Worm (Caenorhabditis elegans) whole organism, late embryonic: ENCODE data around the gene nlp-60.
A peak's percentile ranks its signal among the peaks of the same experiment; 100 is the strongest.

Experiments
- F13H6.1 ChIP-seq: sonication (generic microtip); optimal IDR thresholded peaks from 2 replicates; lab custom pipeline; 2016; ENCODE audit warnings: missing genetic modification characterization, missing compliant biosample characterization
- T23F11.4 ChIP-seq: fragments of 200-800 bp; sonication (Bioruptor generic); optimal IDR thresholded peaks from 2 replicates; lab custom pipeline; 2018; ENCODE audit warnings: mild to moderate bottlenecking, missing genetic modification characterization, missing compliant biosample characterization
- ahr-1 ChIP-seq: sonication (generic microtip); optimal IDR thresholded peaks from 2 replicates; lab custom pipeline; 2016; ENCODE audit warnings: missing genetic modification characterization, missing compliant biosample characterization
- ceh-18 ChIP-seq: sonication (generic microtip); optimal IDR thresholded peaks from 2 replicates; lab custom pipeline; 2016; ENCODE audit warnings: missing genetic modification characterization, missing compliant biosample characterization
- ceh-22 ChIP-seq: sonication (generic microtip); optimal IDR thresholded peaks from 2 replicates; lab custom pipeline; 2017; ENCODE audit warnings: missing biosample characterization, missing genetic modification characterization
- ceh-24 ChIP-seq: sonication (generic microtip); optimal IDR thresholded peaks from 2 replicates; lab custom pipeline; 2016; ENCODE audit warnings: mild to moderate bottlenecking, missing genetic modification characterization, missing compliant biosample characterization
- ceh-30 ChIP-seq: fragments of 150-350 bp; optimal IDR thresholded peaks from 2 replicates; lab custom pipeline; 2014; ENCODE audit warnings: missing biosample characterization, missing genetic modification characterization
- ceh-45 ChIP-seq: fragments of 200-800 bp; sonication (Bioruptor generic); IDR thresholded peaks from 2 replicates; pipeline ENCODE4 v1.3.6; 2022; ENCODE audit warnings: missing genetic modification reagents, missing genetic modification characterization, missing compliant biosample characterization
- ceh-48 ChIP-seq: sonication (generic microtip); optimal IDR thresholded peaks from 2 replicates; lab custom pipeline; 2016; ENCODE audit warnings: missing genetic modification characterization, inconsistent platforms, missing compliant biosample characterization
- ceh-9 ChIP-seq: sonication (generic microtip); optimal IDR thresholded peaks from 2 replicates; lab custom pipeline; 2016; ENCODE audit warnings: mild to moderate bottlenecking, missing genetic modification characterization, inconsistent platforms, missing compliant biosample characterization
- che-1 ChIP-seq: sonication (generic microtip); optimal IDR thresholded peaks from 2 replicates; lab custom pipeline; 2016; ENCODE audit warnings: mild to moderate bottlenecking, missing genetic modification characterization, missing compliant biosample characterization
- fkh-10 ChIP-seq: fragments of 150-350 bp; optimal IDR thresholded peaks from 2 replicates; lab custom pipeline; 2014; ENCODE audit warnings: missing biosample characterization, missing genetic modification reagents, missing genetic modification characterization
- hlh-15 ChIP-seq: sonication (generic microtip); optimal IDR thresholded peaks from 2 replicates; lab custom pipeline; 2016; ENCODE audit warnings: missing genetic modification characterization, missing compliant biosample characterization
- hlh-30 ChIP-seq: sonication (generic microtip); optimal IDR thresholded peaks from 2 replicates; lab custom pipeline; 2017; ENCODE audit warnings: antibody characterized with exemption, missing genetic modification characterization, missing compliant biosample characterization; ENCODE audit not compliant: insufficient read depth
- hlh-6 ChIP-seq: sonication (generic microtip); optimal IDR thresholded peaks from 2 replicates; lab custom pipeline; 2016; ENCODE audit warnings: missing genotype, missing genetic modification characterization, missing compliant biosample characterization
- madf-2 ChIP-seq: sonication (generic microtip); optimal IDR thresholded peaks from 2 replicates; lab custom pipeline; 2017; ENCODE audit warnings: missing genetic modification characterization, missing compliant biosample characterization
- nfya-1 ChIP-seq: sonication (generic microtip); optimal IDR thresholded peaks from 2 replicates; lab custom pipeline; 2017; ENCODE audit warnings: missing genetic modification characterization, mild to moderate bottlenecking, missing compliant biosample characterization, antibody characterized with exemption, moderate library complexity
- nhr-11 ChIP-seq: fragments of 150-350 bp; optimal IDR thresholded peaks from 2 replicates; lab custom pipeline; 2014; ENCODE audit warnings: missing biosample characterization, missing genetic modification characterization
- npax-4 ChIP-seq: sonication (generic microtip); optimal IDR thresholded peaks from 2 replicates; lab custom pipeline; 2016; ENCODE audit warnings: missing genetic modification characterization, missing compliant biosample characterization
- pha-2 ChIP-seq: sonication (generic microtip); optimal IDR thresholded peaks from 2 replicates; lab custom pipeline; 2017; ENCODE audit warnings: mild to moderate bottlenecking, missing genetic modification characterization, missing compliant biosample characterization
- pha-4 ChIP-seq: fragments of 150-350 bp; optimal IDR thresholded peaks from 2 replicates; lab custom pipeline; 2018; ENCODE audit warnings: missing biosample characterization, missing genetic modification reagents, missing genetic modification characterization
- pros-1 ChIP-seq: fragments of 150-350 bp; optimal IDR thresholded peaks from 2 replicates; lab custom pipeline; 2014; ENCODE audit warnings: missing biosample characterization, missing genetic modification reagents, missing genetic modification characterization
- sdc-2 ChIP-seq: sonication (generic microtip); optimal IDR thresholded peaks from 2 replicates; lab custom pipeline; 2016; ENCODE audit warnings: missing genotype, missing genetic modification characterization, missing compliant biosample characterization
- sox-2 ChIP-seq: fragments of 200-800 bp; sonication (Bioruptor generic); IDR thresholded peaks from 2 replicates; pipeline ENCODE4 v1.3.6; 2022; ENCODE audit warnings: missing genetic modification reagents, missing genetic modification characterization, missing compliant biosample characterization
- sox-4 ChIP-seq: sonication (generic microtip); optimal IDR thresholded peaks from 2 replicates; lab custom pipeline; 2017; ENCODE audit warnings: mild to moderate bottlenecking, missing genetic modification characterization, inconsistent platforms, missing compliant biosample characterization
- tbx-2 ChIP-seq: sonication (generic microtip); optimal IDR thresholded peaks from 2 replicates; lab custom pipeline; 2016; ENCODE audit warnings: missing genetic modification characterization, missing compliant biosample characterization
- tbx-7 ChIP-seq: sonication (generic microtip); optimal IDR thresholded peaks from 2 replicates; lab custom pipeline; 2016; ENCODE audit warnings: missing genotype, missing genetic modification characterization, missing compliant biosample characterization
- unc-86 ChIP-seq: sonication (generic microtip); optimal IDR thresholded peaks from 2 replicates; lab custom pipeline; 2016; ENCODE audit warnings: missing genetic modification characterization, missing compliant biosample characterization
- zip-5 ChIP-seq: sonication (generic microtip); optimal IDR thresholded peaks from 2 replicates; lab custom pipeline; 2016; ENCODE audit warnings: missing genetic modification characterization, missing compliant biosample characterization

nlp-60 gene

DNA sequence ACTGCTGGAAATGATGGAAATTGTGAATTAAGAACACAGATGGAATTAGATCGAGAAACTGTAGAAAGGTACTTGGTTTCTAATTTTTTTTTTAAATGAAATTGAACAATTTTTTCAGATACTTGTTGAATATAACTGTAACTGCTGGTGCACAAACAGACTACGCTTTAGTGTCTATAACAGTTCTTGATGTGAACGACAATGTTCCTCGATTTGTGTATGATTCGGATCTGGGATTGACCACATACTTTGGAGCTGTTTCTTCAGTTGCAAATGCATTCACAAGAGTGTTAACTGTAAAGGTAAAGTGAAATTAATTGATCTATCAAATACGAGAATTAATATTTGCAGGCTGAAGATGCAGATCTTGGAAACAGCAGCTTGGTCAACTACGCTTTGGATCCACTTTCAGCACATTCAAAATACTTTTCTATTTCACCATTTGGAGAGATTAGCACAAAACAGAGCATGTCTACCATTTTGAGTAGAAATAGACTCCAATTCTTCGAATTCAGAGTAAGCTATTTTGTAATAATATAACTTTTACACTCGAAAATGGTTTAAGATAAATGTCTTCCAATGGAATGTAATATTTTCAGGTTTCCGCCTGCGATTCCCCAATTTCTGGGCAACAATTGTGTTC is 5.3 kb downstream of the nlp-60 start:
- TF ChIP-seq nfya-1 (tag; lab: Kevin White, UChicago) (no peak), che-1 (no peak), sox-4 (no peak), ceh-30 (tag; lab: Kevin White, UChicago) (no peak), pha-2 (tag; lab: Kevin White, UChicago) (no peak), tbx-2 (no peak)

DNA sequence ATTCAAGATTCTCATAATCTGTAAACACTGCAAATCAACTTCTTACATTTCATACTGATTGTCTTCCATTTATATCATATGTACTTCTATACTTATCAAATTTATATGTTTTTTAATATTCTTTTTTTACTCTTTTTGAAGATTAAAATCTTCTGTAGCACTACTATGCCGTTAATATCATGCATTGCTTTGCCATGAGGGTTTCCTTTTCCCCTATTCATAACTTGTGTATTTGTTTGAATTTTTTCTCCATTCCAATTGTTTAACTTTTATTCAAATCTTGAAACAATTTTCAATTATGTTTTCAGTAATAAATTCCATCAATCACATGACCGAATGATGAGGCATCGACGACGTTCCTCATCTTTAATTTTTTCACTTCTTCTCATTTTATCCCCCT is 10.5 kb downstream of the nlp-60 start, which contains the start of gene cdh-5:
TSS of gene cdh-5 (plus strand) at position 301 of the 400 bp plus-strand sequence.
- no peak for TF ChIP-seq hlh-6 (tag; lab: Kevin White, UChicago)

ce11 chrIV:8665778-8666177 is 13.3 kb downstream of the nlp-60 start:
- TF ChIP-seq unc-86 = no peak
- TF ChIP-seq ceh-9 = no peak
- TF ChIP-seq pha-4 (tag; lab: Kevin White, UChicago) = no peak
- no peak for TF ChIP-seq zip-5
- TF ChIP-seq sox-2 (GFP tag; lab: Robert Waterston, UW) = no peak
- no peak for TF ChIP-seq F13H6.1 (tag; lab: Kevin White, UChicago)
- no peak for TF ChIP-seq tbx-7 (tag; lab: Kevin White, UChicago)
- TF ChIP-seq fkh-10 (GFP tag; lab: Kevin White, UChicago) = no peak
- TF ChIP-seq sdc-2 (tag; lab: Kevin White, UChicago) = no peak

DNA sequence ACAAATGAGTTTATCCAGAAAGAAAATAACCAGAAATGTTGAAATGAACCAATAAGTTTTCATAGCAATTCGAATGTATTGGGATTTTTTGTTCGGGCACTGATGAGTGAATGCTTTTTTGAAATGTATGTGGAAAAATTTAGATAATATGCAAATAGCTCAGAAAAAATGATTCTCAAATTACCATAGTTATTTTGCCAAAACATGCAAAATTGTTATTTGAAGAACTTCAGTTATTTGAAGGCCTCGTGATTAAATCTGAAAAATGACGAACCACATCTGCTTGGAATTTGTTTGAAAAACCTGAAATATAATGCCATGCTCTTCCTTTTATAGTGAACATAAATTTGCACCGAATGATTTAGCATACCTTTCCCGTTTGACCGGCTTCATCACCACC is 21.0 kb downstream of the nlp-60 start, which contains the start of gene C49C8.6:
TSS of gene C49C8.6 (minus strand) at position 101 of the 400 bp plus-strand sequence.
- TF ChIP-seq ceh-18 (no peak), ceh-22 (tag; lab: Kevin White, UChicago) (no peak)

DNA sequence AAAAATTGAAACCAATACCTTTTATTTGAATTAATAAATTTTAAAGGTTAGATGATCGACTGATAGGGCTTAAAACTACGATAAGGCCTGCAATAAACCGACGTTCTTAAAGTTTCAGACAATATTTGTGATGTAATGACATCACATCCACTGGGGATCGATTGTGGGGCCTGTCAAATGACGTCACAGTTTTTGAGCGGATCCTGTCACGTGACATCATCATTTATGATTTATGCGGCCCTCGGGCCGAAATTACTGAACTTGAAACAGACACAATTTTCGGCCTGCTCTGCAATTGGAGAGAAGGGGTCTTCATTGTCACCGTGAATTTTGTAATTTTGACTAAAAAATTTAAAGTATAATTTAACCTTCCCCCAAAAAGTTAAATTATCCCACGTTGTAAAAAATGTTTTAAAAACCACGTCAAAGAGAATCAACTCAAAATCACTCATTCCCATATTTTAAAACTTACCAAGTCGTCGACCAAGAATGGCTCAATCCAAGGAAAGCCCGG is 25.0 kb downstream of the nlp-60 start, which contains the start of gene C49C8.1:
TSS of gene C49C8.1 (plus strand) at position 464 of the 514 bp plus-strand sequence.
- TF ChIP-seq hlh-30 (tag; lab: Kevin White, UChicago) (peak; percentile 6), pros-1 (no peak), madf-2 (tag; lab: Kevin White, UChicago) (no peak)

DNA sequence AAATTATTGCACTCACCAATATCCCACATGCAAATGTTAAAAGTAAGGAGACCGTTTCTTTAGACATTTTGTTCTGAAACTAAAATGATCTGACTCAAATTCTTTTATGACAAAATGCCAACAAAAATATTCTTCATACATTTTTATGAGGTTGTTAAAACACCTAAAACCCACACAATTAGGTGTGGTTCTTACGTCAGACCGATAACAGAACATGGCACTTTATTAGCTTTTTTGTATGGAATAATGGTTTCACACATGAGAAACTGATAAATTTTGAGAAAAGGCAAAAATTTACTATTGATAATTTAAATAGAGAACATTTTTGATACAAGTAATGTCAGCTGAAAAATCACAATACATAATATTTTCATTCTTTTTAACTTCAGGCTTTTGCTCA is 25.5 kb downstream of the nlp-60 start, which contains the start of gene C49C8.5:
TSS of gene C49C8.5 (minus strand) at position 73 of the 400 bp plus-strand sequence.
- TF ChIP-seq fkh-10 (GFP tag; lab: Kevin White, UChicago) = no peak
- TF ChIP-seq ahr-1 (tag; lab: Kevin White, UChicago) = no peak
- TF ChIP-seq npax-4 = no peak
- TF ChIP-seq nhr-11 (tag; lab: Kevin White, UChicago) = no peak
- no peak for TF ChIP-seq T23F11.4 (GFP tag; lab: Kevin White, UChicago)

DNA sequence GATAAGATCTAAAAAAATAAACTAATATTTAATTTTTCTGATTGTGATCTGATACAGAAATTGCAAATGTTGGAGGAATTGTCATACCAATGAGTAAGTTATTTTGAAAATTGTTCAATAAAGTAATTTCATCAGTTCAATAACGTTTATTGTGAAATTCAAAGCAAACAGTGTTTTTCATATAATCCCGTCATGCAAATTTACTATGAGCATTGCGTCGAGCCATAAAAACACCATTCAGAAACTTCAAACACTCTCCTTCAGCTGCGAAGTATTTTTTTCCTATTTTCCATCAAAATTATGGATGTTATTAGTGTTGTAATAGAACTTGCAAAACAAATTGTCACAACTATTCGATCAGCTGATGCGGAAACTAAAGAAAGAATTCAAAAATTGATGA is 27.3 kb downstream of the nlp-60 start, which contains the start of gene C49C8.8:
TSS of gene C49C8.8 (plus strand) at position 301 of the 400 bp plus-strand sequence.
- TF ChIP-seq hlh-15 (no peak), ceh-24 (tag; lab: Kevin White, UChicago) (no peak), ahr-1 (tag; lab: Kevin White, UChicago) (no peak), ceh-48 (no peak), ceh-45 (no peak)
